Fruit fly (Drosophila melanogaster) whole organism: ENCODE results near the gene tty.

Source experiments
- Dll ChIP-seq: fragments of >200 bp; optimal IDR thresholded peaks from 2 replicates; lab custom pipeline; 2017
- EcR ChIP-seq, 2 experiments: fragments of >200 bp; optimal IDR thresholded peaks; 2 replicates each; lab custom pipeline; 2017; ENCODE audit warnings: missing biosample characterization in 2 of 2, missing genetic modification characterization in 2 of 2, missing genetic modification reagents in 2 of 2
- psq ChIP-seq: fragments of >200 bp; optimal IDR thresholded peaks from 2 replicates; lab custom pipeline; 2017

DNA sequence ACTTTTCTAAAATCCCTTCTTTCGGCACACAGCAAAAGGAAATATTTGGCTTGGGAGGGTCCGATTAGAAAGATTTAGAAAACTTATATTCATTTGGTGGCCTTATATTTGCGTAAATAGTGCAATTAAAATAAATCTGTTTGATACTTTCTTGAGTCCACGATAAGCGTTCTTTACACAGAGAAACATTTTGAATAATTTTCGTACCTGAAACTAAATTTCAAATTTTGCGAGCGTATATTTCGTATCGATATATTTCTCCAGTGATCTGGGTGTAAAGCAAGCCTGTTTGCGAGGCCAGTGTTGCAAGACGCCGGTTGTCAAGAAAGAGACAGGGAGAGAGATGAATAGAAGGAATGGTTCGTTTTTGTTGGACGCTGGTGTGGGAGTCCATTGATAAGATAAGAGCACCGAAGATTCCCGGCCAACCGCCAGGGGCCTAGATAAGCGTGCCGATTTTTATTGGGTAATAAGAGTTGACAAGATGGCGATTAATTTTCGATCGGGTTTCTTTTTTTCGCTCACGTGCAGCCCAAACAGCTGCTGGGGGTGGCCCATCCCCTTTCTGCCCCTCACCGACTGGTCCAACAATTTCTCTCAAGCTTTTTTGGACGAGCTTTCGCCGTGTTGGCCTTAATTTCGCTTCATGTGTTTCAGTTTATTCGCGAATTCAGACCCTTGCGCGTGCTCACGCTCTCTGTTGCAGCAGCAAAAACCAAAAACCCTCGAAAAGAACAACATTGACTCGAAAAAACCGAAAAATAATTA, 34.4 kb upstream of the tty start, which contains the start of gene slgA:
- TF ChIP-seq Dll (lab: Kevin White, UChicago) (no peak), psq (no peak), EcR (GFP tag; optimal IDR thresholded peaks at IDR 0.05; lab: Kevin White, UChicago) (no peak)
